Worm (Caenorhabditis elegans) whole organism, L4 larva: ENCODE results near the gene his-60.

ENCODE experiments used
- D1046.2 ChIP-seq: fragments of 200-800 bp; sonication (Bioruptor generic); IDR thresholded peaks from 2 replicates; pipeline ENCODE4 v1.3.6; 2022; ENCODE audit warnings: missing genetic modification characterization, missing compliant biosample characterization
- ZK337.2 ChIP-seq: fragments of 200-800 bp; sonication (Bioruptor generic); IDR thresholded peaks from 2 replicates; pipeline ENCODE4 v1.3.6; 2022; ENCODE audit warnings: missing genetic modification reagents, missing genetic modification characterization, missing compliant biosample characterization
- aha-1 ChIP-seq: fragments of 150-350 bp; peaks from one replicate; lab custom pipeline; 2014; ENCODE audit warnings: missing biosample characterization, missing genetic modification characterization
- arid-1 ChIP-seq: fragments of 200-800 bp; sonication (Bioruptor generic); conservative IDR thresholded peaks from 2 replicates; pipeline ENCODE4 v1.3.6; 2022; ENCODE audit warnings: missing genetic modification reagents, missing genetic modification characterization, missing compliant biosample characterization
- attf-4 ChIP-seq: sonication (generic microtip); optimal IDR thresholded peaks from 3 replicates; lab custom pipeline; 2017; ENCODE audit warnings: missing biosample characterization, missing genetic modification characterization
- ceh-28 ChIP-seq: fragments of 150-350 bp; optimal IDR thresholded peaks from 2 replicates; lab custom pipeline; 2014; ENCODE audit warnings: missing biosample characterization, missing genetic modification reagents, missing genetic modification characterization
- ceh-44 ChIP-seq: fragments of 200-800 bp; sonication (Bioruptor generic); IDR thresholded peaks from 2 replicates; pipeline ENCODE4 v1.3.6; 2022; ENCODE audit warnings: missing genetic modification reagents, missing genetic modification characterization, missing compliant biosample characterization
- ces-1 ChIP-seq: fragments of 150-350 bp; sonication (generic microtip); optimal IDR thresholded peaks from 4 replicates; lab custom pipeline; 2014; ENCODE audit warnings: missing biosample characterization, missing genetic modification reagents, missing genetic modification characterization
- cey-2 ChIP-seq: sonication (generic microtip); optimal IDR thresholded peaks from 3 replicates; lab custom pipeline; 2017; ENCODE audit warnings: missing genetic modification characterization, mild to moderate bottlenecking, missing compliant biosample characterization, antibody characterized with exemption, borderline replicate concordance; ENCODE audit not compliant: insufficient read depth
- daf-12 ChIP-seq: fragments of 150-350 bp; optimal IDR thresholded peaks from 2 replicates; lab custom pipeline; 2014; ENCODE audit warnings: missing biosample characterization, missing genetic modification reagents, missing genetic modification characterization
- dmd-6 ChIP-seq: fragments of 200-800 bp; sonication (Bioruptor generic); IDR thresholded peaks from 2 replicates; pipeline ENCODE4 v1.3.6; 2022; ENCODE audit warnings: missing genetic modification reagents, missing genetic modification characterization, missing compliant biosample characterization
- duxl-1 ChIP-seq: sonication (generic microtip); optimal IDR thresholded peaks from 2 replicates; lab custom pipeline; 2016; ENCODE audit warnings: mild to moderate bottlenecking, missing genetic modification characterization, moderate library complexity, missing compliant biosample characterization; ENCODE audit not compliant: poor library complexity
- egl-43 ChIP-seq: fragments of 200-800 bp; sonication (Bioruptor generic); IDR thresholded peaks from 2 replicates; pipeline ENCODE4 v1.3.6; 2022; ENCODE audit warnings: missing genetic modification reagents, missing genetic modification characterization, missing compliant biosample characterization
- fkh-10 ChIP-seq: fragments of 150-350 bp; optimal IDR thresholded peaks from 2 replicates; lab custom pipeline; 2014; ENCODE audit warnings: missing biosample characterization, missing genetic modification reagents, missing genetic modification characterization
- fos-1 ChIP-seq: fragments of 150-350 bp; optimal IDR thresholded peaks from 2 replicates; lab custom pipeline; 2014; ENCODE audit warnings: missing biosample characterization, missing genetic modification characterization
- gei-8 ChIP-seq: fragments of 200-800 bp; sonication (Bioruptor generic); optimal IDR thresholded peaks from 2 replicates; lab custom pipeline; 2018; ENCODE audit warnings: mild to moderate bottlenecking, missing genetic modification characterization, missing compliant biosample characterization
- hlh-30 ChIP-seq: sonication (generic microtip); optimal IDR thresholded peaks from 2 replicates; lab custom pipeline; 2017; ENCODE audit warnings: antibody characterized with exemption, mild to moderate bottlenecking, missing genetic modification characterization, missing compliant biosample characterization; ENCODE audit not compliant: insufficient read depth
- jun-1 ChIP-seq: fragments of 150-350 bp; optimal IDR thresholded peaks from 2 replicates; lab custom pipeline; 2014; ENCODE audit warnings: missing biosample characterization, missing genetic modification reagents, missing genetic modification characterization
- lin-15B ChIP-seq: fragments of 150-350 bp; sonication (generic microtip); optimal IDR thresholded peaks from 3 replicates; lab custom pipeline; 2014; ENCODE audit warnings: missing biosample characterization, missing genetic modification characterization
- lin-38 ChIP-seq: fragments of 200-800 bp; sonication (Bioruptor generic); IDR thresholded peaks from 2 replicates; pipeline ENCODE4 v1.3.6; 2022; ENCODE audit warnings: missing genetic modification reagents, missing genetic modification characterization, missing compliant biosample characterization
- lsy-2 ChIP-seq, 2 experiments: fragments of 150-350 bp in 1 of 2; sonication (generic microtip) in 1 of 2; optimal IDR thresholded peaks; 2 replicates each; lab custom pipeline; 2014 to 2017; ENCODE audit warnings: missing biosample characterization in 2 of 2, missing genetic modification characterization in 2 of 2
- mdl-1 ChIP-seq, 2 experiments: fragments of 150-350 bp in 1 of 2; sonication (generic microtip) in 1 of 2; optimal IDR thresholded peaks; 2 replicates each; lab custom pipeline; 2014 to 2017; ENCODE audit warnings: missing biosample characterization in 2 of 2, missing genetic modification characterization in 2 of 2
- mdt-29 ChIP-seq: fragments of 200-800 bp; sonication (Bioruptor generic); IDR thresholded peaks from 2 replicates; pipeline ENCODE4 v1.3.6; 2022; ENCODE audit warnings: missing genetic modification reagents, missing genetic modification characterization, missing compliant biosample characterization
- mep-1 ChIP-seq: fragments of 150-350 bp; sonication (generic microtip); optimal IDR thresholded peaks from 3 replicates; lab custom pipeline; 2014; ENCODE audit warnings: missing biosample characterization, missing genetic modification characterization
- mxl-2 ChIP-seq: fragments of 200-800 bp; sonication (Bioruptor generic); conservative IDR thresholded peaks from 2 replicates; pipeline ENCODE4 v1.3.6; 2022; ENCODE audit warnings: missing genetic modification reagents, missing genetic modification characterization, missing compliant biosample characterization
- mxl-3 ChIP-seq: fragments of 200-800 bp; sonication (Bioruptor generic); optimal IDR thresholded peaks from 2 replicates; lab custom pipeline; 2018; ENCODE audit warnings: mild to moderate bottlenecking, missing genetic modification characterization, missing compliant biosample characterization
- nhr-237 ChIP-seq: sonication (generic microtip); optimal IDR thresholded peaks from 2 replicates; lab custom pipeline; 2017; ENCODE audit warnings: missing biosample characterization, missing genetic modification characterization
- nhr-28 ChIP-seq: fragments of 150-350 bp; optimal IDR thresholded peaks from 2 replicates; lab custom pipeline; 2014; ENCODE audit warnings: missing biosample characterization, missing genetic modification characterization
- nhr-41 ChIP-seq: fragments of 200-800 bp; sonication (Bioruptor generic); IDR thresholded peaks from 2 replicates; pipeline ENCODE4 v1.3.6; 2022; ENCODE audit warnings: missing genetic modification reagents, missing genetic modification characterization, missing compliant biosample characterization
- nhr-76 ChIP-seq: fragments of 150-350 bp; optimal IDR thresholded peaks from 2 replicates; lab custom pipeline; 2014; ENCODE audit warnings: missing biosample characterization, missing genetic modification characterization
- php-3 ChIP-seq: fragments of 200-800 bp; sonication (Bioruptor generic); IDR thresholded peaks from 2 replicates; pipeline ENCODE4 v1.3.6; 2022; ENCODE audit warnings: missing genetic modification reagents, missing genetic modification characterization, missing compliant biosample characterization
- rbr-2 ChIP-seq: sonication (generic microtip); optimal IDR thresholded peaks from 2 replicates; lab custom pipeline; 2016; ENCODE audit warnings: missing genotype, missing genetic modification characterization, missing compliant biosample characterization
- sdz-12 ChIP-seq: fragments of 200-800 bp; sonication (Bioruptor generic); optimal IDR thresholded peaks from 2 replicates; lab custom pipeline; 2018; ENCODE audit warnings: mild to moderate bottlenecking, missing genetic modification characterization, missing compliant biosample characterization
- set-16 ChIP-seq: fragments of 200-800 bp; sonication (Bioruptor generic); IDR thresholded peaks from 2 replicates; pipeline ENCODE4 v1.3.6; 2022; ENCODE audit warnings: missing genetic modification reagents, missing genetic modification characterization, missing compliant biosample characterization
- skn-1 ChIP-seq: fragments of 150-350 bp; optimal IDR thresholded peaks from 2 replicates; lab custom pipeline; 2014; ENCODE audit warnings: missing biosample characterization, missing genetic modification characterization
- snpc-1.2 ChIP-seq: fragments of 200-800 bp; sonication (Bioruptor generic); IDR thresholded peaks from 2 replicates; pipeline ENCODE4 v1.3.6; 2022; ENCODE audit warnings: missing genetic modification reagents, missing genetic modification characterization, missing compliant biosample characterization
- spr-1 ChIP-seq: sonication (generic microtip); optimal IDR thresholded peaks from 2 replicates; lab custom pipeline; 2016; ENCODE audit warnings: mild to moderate bottlenecking, missing genetic modification characterization, missing compliant biosample characterization
- unc-39 ChIP-seq: sonication (generic microtip); optimal IDR thresholded peaks from 2 replicates; lab custom pipeline; 2017; ENCODE audit warnings: missing biosample characterization, missing genetic modification characterization
- unc-62 ChIP-seq, 3 experiments: fragments of 150-350 bp in 1 of 3; sonication (generic microtip); optimal IDR thresholded peaks in 2 of 3; peaks in 1 of 3; 1 replicate in 1 of 3; 2 replicates in 2 of 3; lab custom pipeline; 2014 to 2017; ENCODE audit warnings: missing biosample characterization in 3 of 3, missing genetic modification characterization in 3 of 3, missing genetic modification reagents in 3 of 3, missing genotype in 1 of 3
- vab-7 ChIP-seq: fragments of 200-800 bp; sonication (Bioruptor generic); IDR thresholded peaks from 2 replicates; pipeline ENCODE4 v1.3.6; 2022; ENCODE audit warnings: missing genetic modification reagents, missing genetic modification characterization, missing compliant biosample characterization
- zip-11 ChIP-seq: fragments of 200-800 bp; sonication (Bioruptor generic); IDR thresholded peaks from 2 replicates; pipeline ENCODE4 v1.3.6; 2022; ENCODE audit warnings: missing genetic modification characterization, missing compliant biosample characterization

Gene his-60

DNA sequence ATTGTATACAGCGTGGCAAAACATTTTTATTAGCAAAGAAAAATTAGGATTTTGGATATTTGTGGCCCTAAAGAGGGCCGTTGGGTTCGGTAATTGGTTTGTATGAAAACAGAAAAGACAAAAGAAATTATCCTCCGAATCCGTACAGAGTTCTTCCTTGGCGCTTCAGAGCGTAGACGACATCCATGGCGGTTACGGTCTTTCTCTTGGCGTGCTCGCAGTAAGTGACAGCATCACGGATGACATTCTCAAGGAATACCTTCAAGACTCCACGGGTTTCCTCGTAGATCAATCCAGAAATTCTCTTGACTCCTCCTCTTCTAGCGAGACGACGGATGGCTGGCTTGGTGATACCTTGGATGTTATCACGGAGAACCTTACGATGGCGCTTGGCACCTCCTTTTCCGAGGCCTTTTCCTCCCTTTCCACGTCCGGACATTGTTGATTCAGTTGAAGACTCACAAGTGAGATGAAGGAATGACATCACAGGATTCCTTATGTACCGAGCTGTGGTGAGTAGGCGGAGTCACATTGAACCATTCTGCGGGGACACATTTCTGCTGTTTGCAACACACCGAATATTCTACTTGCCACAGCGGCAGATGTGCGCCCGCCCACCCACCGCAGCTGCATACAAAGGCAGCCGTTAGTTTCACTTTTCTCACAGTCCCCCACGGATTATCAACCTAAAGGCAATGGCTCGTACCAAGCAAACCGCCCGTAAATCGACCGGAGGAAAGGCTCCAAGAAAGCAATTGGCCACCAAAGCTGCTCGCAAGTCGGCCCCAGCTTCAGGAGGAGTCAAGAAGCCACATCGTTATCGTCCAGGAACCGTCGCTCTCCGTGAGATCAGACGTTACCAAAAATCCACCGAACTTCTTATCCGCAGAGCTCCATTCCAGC is at the start of gene his-60, which contains the start of gene his-59 (continued):
- TF ChIP-seq mxl-2 (GFP tag; lab: Robert Waterston, UW) (no peak), vab-7 (GFP tag; lab: Robert Waterston, UW) (peak; percentile 64), set-16 (GFP tag; lab: Robert Waterston, UW) (peak; percentile 71)

DNA sequence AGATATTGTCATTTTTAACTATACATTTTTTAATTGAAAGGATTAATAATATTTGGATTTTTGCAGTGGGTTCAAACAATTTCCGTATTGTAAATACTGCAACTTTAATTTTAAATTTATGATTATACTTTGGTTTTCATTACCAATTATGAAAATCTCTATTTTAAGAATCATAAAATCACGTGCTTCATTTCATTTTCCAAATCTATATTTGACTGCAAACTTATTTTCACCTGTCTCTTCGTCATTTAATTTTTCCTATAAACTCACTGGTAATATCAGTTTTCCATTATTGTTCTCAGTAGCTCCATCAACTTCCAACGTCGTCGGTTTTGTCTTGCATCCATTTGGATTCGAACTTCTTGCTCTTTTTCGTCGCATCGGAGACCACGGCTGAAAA is 44.6 kb upstream of the his-60 start, which contains the start of gene R05G6.1:
Gene R05G6.1 (plus strand): TSS at position 301 of the 400 bp plus-strand sequence.
- no peak for TF ChIP-seq egl-43 (GFP tag; lab: Robert Waterston, UW)
- no peak for TF ChIP-seq nhr-237 (tag; lab: Kevin White, UChicago)
- TF ChIP-seq set-16 (GFP tag; lab: Robert Waterston, UW) = no peak
- no peak for TF ChIP-seq aha-1 (tag; lab: Kevin White, UChicago)
- no peak for TF ChIP-seq nhr-41 (GFP tag; lab: Robert Waterston, UW)
- TF ChIP-seq lin-38 (GFP tag; lab: Robert Waterston, UW) = no peak
- no peak for TF ChIP-seq mep-1 (tag; lab: Kevin White, UChicago)
- no peak for TF ChIP-seq ceh-28 (tag; lab: Kevin White, UChicago)
- no peak for TF ChIP-seq arid-1 (GFP tag; lab: Robert Waterston, UW)
- TF ChIP-seq daf-12 (tag; lab: Kevin White, UChicago) = no peak

DNA sequence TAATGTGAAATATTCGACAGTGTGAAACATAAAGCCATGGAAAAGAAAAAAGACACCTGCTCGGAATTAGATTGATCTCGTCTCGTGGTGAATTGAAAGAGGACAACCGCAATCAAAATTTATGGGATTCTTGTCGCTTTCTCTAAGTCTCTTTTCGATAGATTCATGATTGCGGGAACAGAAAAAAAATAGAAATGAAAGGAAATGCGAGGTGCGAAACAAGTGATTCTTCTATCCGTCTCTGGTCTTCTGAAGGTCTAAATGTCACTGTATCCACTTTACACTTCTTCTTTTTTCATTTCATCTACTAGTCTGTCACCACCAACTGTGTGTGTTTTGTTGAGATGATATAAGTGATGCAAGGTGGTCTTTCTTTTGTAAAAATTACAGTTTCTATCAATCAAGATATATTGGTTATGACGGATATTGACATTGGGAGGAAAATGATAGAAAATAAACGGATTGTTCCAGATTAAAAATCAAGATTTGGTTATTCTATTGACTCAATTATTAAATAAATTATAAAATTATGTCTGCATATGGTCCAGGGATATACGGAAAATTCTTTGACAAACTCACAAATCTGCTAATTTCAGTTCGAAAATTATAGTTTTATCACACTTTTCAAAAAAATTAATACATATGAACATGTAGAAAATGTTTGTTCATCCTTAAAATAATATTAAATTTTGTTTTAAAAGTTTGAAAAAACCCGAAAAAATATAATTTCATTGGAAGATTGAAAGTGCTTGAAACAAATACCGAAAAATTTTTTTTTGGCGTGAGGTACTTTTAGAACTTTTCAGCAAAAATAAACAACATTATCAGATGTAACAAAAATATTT is 42.7 kb upstream of the his-60 start:
- no peak for TF ChIP-seq snpc-1.2
- peak in 1 of 2 experiments; percentile 34 for TF ChIP-seq mdl-1 (tag; optimal IDR thresholded peaks at IDR 0.05; lab: Kevin White, UChicago)
- no peak for TF ChIP-seq ZK337.2 (GFP tag; lab: Robert Waterston, UW)
- TF ChIP-seq ces-1 (GFP tag; lab: Kevin White, UChicago) = no peak
- no peak for TF ChIP-seq sdz-12 (GFP tag; lab: Kevin White, UChicago)
- TF ChIP-seq nhr-76 (tag; lab: Kevin White, UChicago) = no peak
- TF ChIP-seq nhr-28 = peak; percentile 34
- TF ChIP-seq attf-4 (tag; lab: Kevin White, UChicago) = no peak
- peak; percentile 33 for TF ChIP-seq hlh-30 (tag; lab: Kevin White, UChicago)
- no peak for TF ChIP-seq jun-1 (tag; lab: Kevin White, UChicago)
- TF ChIP-seq zip-11 (GFP tag; lab: Robert Waterston, UW) = no peak
- no peak for TF ChIP-seq fkh-10
- TF ChIP-seq rbr-2 (tag; lab: Kevin White, UChicago) = no peak
- TF ChIP-seq duxl-1 = no peak
- TF ChIP-seq lsy-2 (tag; optimal IDR thresholded peaks at IDR 0.05; lab: Kevin White, UChicago) = no peak
- TF ChIP-seq cey-2 (tag; lab: Kevin White, UChicago) = peak; percentile 30
- TF ChIP-seq dmd-6 (GFP tag; lab: Robert Waterston, UW) = no peak
- no peak for TF ChIP-seq lin-15B (tag; lab: Kevin White, UChicago)
- no peak for TF ChIP-seq skn-1 (tag; lab: Kevin White, UChicago)
- no peak for TF ChIP-seq vab-7 (GFP tag; lab: Robert Waterston, UW)
- no peak for TF ChIP-seq unc-39
- no peak for TF ChIP-seq D1046.2 (GFP tag; lab: Robert Waterston, UW)
- TF ChIP-seq gei-8 = no peak
- peak in 1 of 2 experiments; percentile 90 for TF ChIP-seq unc-62 (GFP tag; optimal IDR thresholded peaks at IDR 0.05 in 1 of 2; lab: Kevin White, UChicago)
- TF ChIP-seq unc-62 (tag; optimal IDR thresholded peaks at IDR 0.05; lab: Kevin White, UChicago) = no peak
- TF ChIP-seq ceh-44 (GFP tag; lab: Robert Waterston, UW) = no peak
- no peak for TF ChIP-seq fos-1 (tag; lab: Kevin White, UChicago)
- TF ChIP-seq mxl-3 (GFP tag; lab: Kevin White, UChicago) = no peak
- TF ChIP-seq mdt-29 (GFP tag; lab: Robert Waterston, UW) = no peak
- TF ChIP-seq php-3 (GFP tag; lab: Robert Waterston, UW) = no peak
- TF ChIP-seq spr-1 (tag; lab: Kevin White, UChicago) = no peak
- peak; percentile 92 for TF ChIP-seq aha-1 (tag; lab: Kevin White, UChicago)
